Worm (Caenorhabditis elegans): ENCODE results near the gene nlp-80.

ce11 chrV:11069277-11069676 lies 3.9 kb upstream of the nlp-80 start, which contains the start of gene T04C12.8:
- TF ChIP-seq zag-1 (tag; optimal IDR thresholded peaks at IDR 0.05) (no peak), skn-1 (tag; optimal IDR thresholded peaks at IDR 0.05) (no peak), lin-39 (tag; optimal IDR thresholded peaks at IDR 0.05) (no peak), C16A3.4 (tag; optimal IDR thresholded peaks at IDR 0.05) (no peak), sox-4 (tag; optimal IDR thresholded peaks at IDR 0.05) (no peak), ama-1 (optimal IDR thresholded peaks at IDR 0.05) (no peak), nhr-12 (tag; optimal IDR thresholded peaks at IDR 0.05) (no peak), vab-15 (tag; optimal IDR thresholded peaks at IDR 0.05) (no peak), nhr-237 (tag; optimal IDR thresholded peaks at IDR 0.05) (no peak)

Data from whole organism, L1 larva.